Worm (Caenorhabditis elegans) whole organism, L4 larva: ENCODE data around the gene W06G6.9.

ENCODE experiments used
- T20F7.1 ChIP-seq: fragments of 200-800 bp; sonication (Bioruptor generic); optimal IDR thresholded peaks from 2 replicates; lab custom pipeline; 2018; ENCODE audit warnings: mild to moderate bottlenecking, missing genetic modification characterization, missing compliant biosample characterization
- Y105C5A.15 ChIP-seq: fragments of 200-800 bp; sonication (Bioruptor generic); IDR thresholded peaks from 2 replicates; pipeline ENCODE4 v1.3.6; 2022; ENCODE audit warnings: missing genetic modification characterization, missing compliant biosample characterization
- daf-12 ChIP-seq: fragments of 150-350 bp; optimal IDR thresholded peaks from 2 replicates; lab custom pipeline; 2014; ENCODE audit warnings: missing biosample characterization, missing genetic modification reagents, missing genetic modification characterization
- dpl-1 ChIP-seq: fragments of 150-350 bp; optimal IDR thresholded peaks from 2 replicates; lab custom pipeline; 2014; ENCODE audit warnings: missing biosample characterization, missing genetic modification reagents, missing genetic modification characterization
- fos-1 ChIP-seq: fragments of 150-350 bp; optimal IDR thresholded peaks from 2 replicates; lab custom pipeline; 2014; ENCODE audit warnings: missing biosample characterization, missing genetic modification characterization
- mdl-1 ChIP-seq, 2 experiments: fragments of 150-350 bp in 1 of 2; sonication (generic microtip) in 1 of 2; optimal IDR thresholded peaks; 2 replicates each; lab custom pipeline; 2014 to 2017; ENCODE audit warnings: missing biosample characterization in 2 of 2, missing genetic modification characterization in 2 of 2
- mes-2 ChIP-seq: sonication (generic microtip); optimal IDR thresholded peaks from 2 replicates; lab custom pipeline; 2016; ENCODE audit warnings: missing genotype, mild to moderate bottlenecking, missing genetic modification characterization, missing compliant biosample characterization; ENCODE audit not compliant: poor library complexity, severe bottlenecking
- mxl-2 ChIP-seq: fragments of 200-800 bp; sonication (Bioruptor generic); conservative IDR thresholded peaks from 2 replicates; pipeline ENCODE4 v1.3.6; 2022; ENCODE audit warnings: missing genetic modification reagents, missing genetic modification characterization, missing compliant biosample characterization
- pha-4 ChIP-seq, 2 experiments: fragments of 150-350 bp in 1 of 2; fragments of 200-800 bp in 1 of 2; sonication (Bioruptor generic) in 1 of 2; IDR thresholded peaks in 1 of 2; optimal IDR thresholded peaks in 1 of 2; 2 replicates each; pipeline versions ENCODE4 v1.3.6 to Lab custom; 2014 to 2022; ENCODE audit warnings: missing genetic modification characterization in 2 of 2, missing genetic modification reagents in 2 of 2, missing biosample characterization in 1 of 2, missing compliant biosample characterization in 1 of 2
- skn-1 ChIP-seq: fragments of 150-350 bp; optimal IDR thresholded peaks from 2 replicates; lab custom pipeline; 2014; ENCODE audit warnings: missing biosample characterization, missing genetic modification characterization
- unc-62 ChIP-seq, 3 experiments: fragments of 150-350 bp in 1 of 3; sonication (generic microtip); optimal IDR thresholded peaks in 2 of 3; peaks in 1 of 3; 1 replicate in 1 of 3; 2 replicates in 2 of 3; lab custom pipeline; 2014 to 2017; ENCODE audit warnings: missing biosample characterization in 3 of 3, missing genetic modification characterization in 3 of 3, missing genetic modification reagents in 3 of 3, missing genotype in 1 of 3
- zip-11 ChIP-seq: fragments of 200-800 bp; sonication (Bioruptor generic); IDR thresholded peaks from 2 replicates; pipeline ENCODE4 v1.3.6; 2022; ENCODE audit warnings: missing genetic modification characterization, missing compliant biosample characterization
- ztf-11 ChIP-seq: fragments of 150-350 bp; optimal IDR thresholded peaks from 2 replicates; lab custom pipeline; 2014; ENCODE audit warnings: missing biosample characterization, missing genetic modification characterization

DNA sequence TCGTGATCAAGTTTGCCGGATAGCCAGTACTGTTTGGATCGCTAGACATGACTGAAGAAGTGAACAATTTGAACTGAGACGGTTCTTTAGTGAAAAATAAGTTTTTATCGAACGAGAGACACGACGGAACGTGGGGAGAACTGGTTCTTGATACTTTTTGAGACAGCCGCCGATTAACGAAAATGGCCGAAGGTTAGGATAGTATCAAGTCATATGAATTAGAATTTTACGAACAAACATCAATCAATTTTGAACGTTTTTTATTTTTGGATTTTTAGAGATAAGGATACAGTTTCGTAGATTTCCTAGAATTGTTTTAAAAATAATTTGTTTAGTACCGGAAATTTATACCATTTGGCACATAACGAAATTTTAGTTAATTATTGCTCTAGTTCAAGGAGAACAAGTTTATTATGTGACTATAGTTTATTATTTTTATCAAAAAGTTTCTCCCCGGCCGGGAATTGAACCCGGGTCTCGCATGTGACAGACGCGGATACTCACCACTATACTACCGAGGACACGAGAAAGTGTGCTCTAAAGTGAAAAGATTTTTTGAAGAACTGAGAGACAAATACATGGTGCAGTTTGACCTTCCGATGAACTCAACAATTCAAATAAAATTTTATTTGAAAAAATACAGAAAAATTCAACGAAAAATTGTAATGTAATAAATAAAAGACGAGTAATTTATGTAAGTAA is 2.2 kb upstream of the W06G6.9 start, which contains the start of gene W06G6.20:
- TF ChIP-seq T20F7.1 (GFP tag; lab: Kevin White, UChicago) (no peak), unc-62 (GFP tag; optimal IDR thresholded peaks at IDR 0.05 in 1 of 2; lab: Kevin White, UChicago) (no peak), unc-62 (tag; optimal IDR thresholded peaks at IDR 0.05; lab: Kevin White, UChicago) (no peak), dpl-1 (no peak), Y105C5A.15 (GFP tag; lab: Robert Waterston, UW) (no peak), mes-2 (tag; lab: Kevin White, UChicago) (no peak), ztf-11 (tag; lab: Kevin White, UChicago) (no peak), mxl-2 (GFP tag; lab: Robert Waterston, UW) (no peak), skn-1 (tag; lab: Kevin White, UChicago) (no peak), zip-11 (no peak), mdl-1 (tag; optimal IDR thresholded peaks at IDR 0.05; lab: Kevin White, UChicago) (no peak), pha-4 (GFP tag; IDR thresholded peaks at IDR 0.05; lab: Robert Waterston, UW) (peak; percentile 46; the same call in 1 of the 2 replicates), pha-4 (tag; optimal IDR thresholded peaks at IDR 0.05; lab: Kevin White, UChicago) (no peak), daf-12 (no peak), fos-1 (tag; lab: Kevin White, UChicago) (no peak)
